Fruit fly (Drosophila melanogaster) Kc167 (cell line): Measurements from ENCODE around the gene eIF4A.

ENCODE experiments used
- Sin3A ChIP-seq: fragments of >200 bp; optimal IDR thresholded peaks from 2 replicates; lab custom pipeline; 2018; ENCODE audit warnings: missing external identifiers
- h ChIP-seq: fragments of >200 bp; optimal IDR thresholded peaks from 3 replicates; lab custom pipeline; 2018; ENCODE audit warnings: missing external identifiers
- psq ChIP-seq: fragments of >200 bp; optimal IDR thresholded peaks from 2 replicates; lab custom pipeline; 2017; ENCODE audit warnings: missing external identifiers
- ttk ChIP-seq: sonication (Bioruptor generic); optimal IDR thresholded peaks from 2 replicates; lab custom pipeline; 2017; ENCODE audit warnings: missing external identifiers

dm6 chr2L:5981433-5982333, at the start of gene eIF4A:
- no peak for TF ChIP-seq Sin3A (lab: Kevin White, UChicago)
- TF ChIP-seq ttk (lab: Kevin White, UChicago), result no peak
- TF ChIP-seq h (lab: Kevin White, UChicago), result no peak
- no peak for TF ChIP-seq psq
